Fruit fly (Drosophila melanogaster) S2 (cell line): ENCODE data around the gene CG6055.

ENCODE experiments used
- CG8478 ChIP-seq: fragments of >200 bp; optimal IDR thresholded peaks from 2 replicates; lab custom pipeline; 2018
- CTCF ChIP-seq, 2 experiments: fragments of >200 bp; optimal IDR thresholded peaks; 2 replicates each; lab custom pipeline; 2018

CG6055 gene

DNA sequence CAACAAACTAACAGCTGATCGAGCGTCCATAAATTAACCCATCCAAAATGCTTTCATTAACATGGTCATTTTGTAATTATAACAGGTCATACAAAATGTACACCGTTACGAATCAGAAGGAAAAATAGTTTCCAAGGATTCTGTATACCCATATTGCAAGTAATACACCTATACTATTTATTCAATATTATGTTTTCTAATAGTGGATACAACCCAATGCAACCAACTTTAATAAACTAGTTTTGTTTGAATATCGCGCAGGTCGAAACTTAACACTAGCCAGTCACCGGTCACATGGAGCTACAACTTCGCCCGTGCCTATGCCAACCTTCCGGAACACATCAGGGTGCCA, 38.6 kb upstream of the CG6055 start:
- TF ChIP-seq CTCF (optimal IDR thresholded peaks at IDR 0.05; lab: Kevin White, UChicago) (no peak), CG8478 (lab: Kevin White, UChicago) (no peak)

DNA sequence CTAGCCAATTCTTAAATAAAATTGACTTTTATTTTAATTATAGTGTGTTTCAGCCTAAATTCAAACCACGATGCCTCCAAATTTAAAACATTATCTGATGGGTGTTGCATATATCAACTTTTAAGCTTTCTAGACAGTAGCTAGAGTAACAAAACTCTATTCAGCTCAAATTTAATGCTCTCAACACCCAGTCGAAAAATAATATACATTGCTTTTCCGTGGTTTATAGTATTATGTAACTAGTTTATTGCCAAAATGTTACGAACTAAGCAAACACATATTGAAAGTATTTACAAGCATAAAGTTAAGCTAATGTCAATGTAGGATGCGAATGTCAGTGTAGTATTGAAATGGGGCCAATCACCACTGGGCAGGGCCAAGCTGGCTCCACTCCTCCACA, 36.0 kb upstream of the CG6055 start:
- TF ChIP-seq CTCF (optimal IDR thresholded peaks at IDR 0.05; lab: Kevin White, UChicago) (no peak), CG8478 (lab: Kevin White, UChicago) (no peak)

DNA sequence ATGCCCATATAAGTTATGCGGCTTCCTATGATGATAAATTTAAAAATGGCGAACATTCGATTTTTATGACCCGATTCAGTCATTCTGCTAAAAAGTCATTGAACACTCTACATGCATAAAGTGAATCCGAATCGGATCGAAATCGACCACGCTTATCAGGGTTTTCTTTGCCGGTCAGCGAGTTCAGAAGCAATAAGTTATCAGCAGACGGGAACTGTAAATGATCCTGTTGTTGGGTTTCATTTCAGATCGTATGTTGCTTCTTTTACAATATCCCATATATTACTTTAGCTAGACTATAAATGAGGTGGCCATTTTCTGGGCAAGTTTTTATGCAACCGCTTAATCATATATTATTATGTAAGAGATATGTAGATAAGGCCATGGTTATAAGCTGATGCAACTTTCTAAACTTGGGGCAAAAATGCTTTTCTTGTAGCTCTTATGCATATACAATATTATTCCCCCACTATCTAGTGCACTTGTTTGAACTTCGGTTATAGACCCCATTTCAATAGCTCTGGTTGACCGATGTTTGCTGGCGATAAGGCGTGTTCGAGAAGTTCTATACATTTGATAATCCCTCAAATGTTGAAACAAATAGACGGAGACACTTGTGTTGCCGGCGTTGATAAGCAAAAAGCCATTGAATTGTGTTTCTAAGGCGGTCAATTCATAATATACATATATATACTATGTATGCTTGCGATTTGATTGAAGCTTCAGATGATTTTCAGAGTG, 34.3 kb upstream of the CG6055 start:
- no peak for TF ChIP-seq CG8478 (lab: Kevin White, UChicago)
- no peak for TF ChIP-seq CTCF (optimal IDR thresholded peaks at IDR 0.05; lab: Kevin White, UChicago)

dm6 chr2L:7433337-7433956, 32.9 kb upstream of the CG6055 start, which contains the start of gene CG5958:
TSS of gene CG5958 (minus strand) at chr2L:7433516.
- TF ChIP-seq CTCF (optimal IDR thresholded peaks at IDR 0.05; lab: Kevin White, UChicago), result no peak
- no peak for TF ChIP-seq CG8478 (lab: Kevin White, UChicago)

DNA sequence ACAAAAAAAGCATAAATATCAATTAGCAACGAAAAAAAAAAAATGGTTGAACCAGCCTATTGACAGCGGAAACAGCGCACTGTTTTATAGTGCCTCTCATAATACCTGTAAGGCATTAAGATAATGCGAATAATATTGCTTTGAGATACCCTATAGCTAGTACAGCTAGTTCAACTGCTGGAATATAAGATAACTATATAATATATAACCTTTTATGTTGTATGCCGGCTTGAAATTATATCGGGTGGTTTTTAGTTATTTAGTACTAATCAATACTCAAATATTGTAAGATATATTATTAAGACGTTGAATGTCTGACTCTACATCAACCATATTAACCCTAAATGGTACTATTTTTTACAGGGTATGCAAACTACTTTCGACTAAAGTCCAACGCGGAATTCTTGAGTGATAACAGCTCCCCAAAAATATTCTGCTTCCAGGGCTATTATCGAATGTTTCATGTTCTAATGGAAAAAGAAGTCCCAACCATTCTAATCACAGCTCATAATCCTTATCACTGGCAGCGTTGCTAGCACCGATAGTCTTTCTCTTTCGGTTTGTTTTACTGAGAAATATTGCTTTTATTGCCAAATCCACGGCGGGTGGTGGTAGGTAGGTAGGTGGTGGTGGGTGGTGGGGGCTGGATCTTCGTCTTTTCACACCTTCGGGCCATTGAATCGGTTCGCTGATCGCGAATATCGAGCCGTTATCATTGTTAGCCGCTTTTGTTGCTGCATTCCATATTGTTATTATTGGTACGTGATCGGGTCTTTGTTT, 32.2 kb upstream of the CG6055 start:
- TF ChIP-seq CTCF (optimal IDR thresholded peaks at IDR 0.05; lab: Kevin White, UChicago) (no peak), CG8478 (lab: Kevin White, UChicago) (no peak)

dm6 chr2L:7434737-7435356, 31.5 kb upstream of the CG6055 start:
- TF ChIP-seq CTCF (optimal IDR thresholded peaks at IDR 0.05; lab: Kevin White, UChicago), result no peak
- no peak for TF ChIP-seq CG8478 (lab: Kevin White, UChicago)

- no peak for TF ChIP-seq CG8478 (lab: Kevin White, UChicago)
- TF ChIP-seq CTCF (optimal IDR thresholded peaks at IDR 0.05; lab: Kevin White, UChicago), result no peak
Measured at dm6 chr2L:7435475-7435874, 30.9 kb upstream of the CG6055 start.

dm6 chr2L:7436492-7437324, 29.6 kb upstream of the CG6055 start:
- no peak for TF ChIP-seq CG8478 (lab: Kevin White, UChicago)
- no peak for TF ChIP-seq CTCF (optimal IDR thresholded peaks at IDR 0.05; lab: Kevin White, UChicago)

DNA sequence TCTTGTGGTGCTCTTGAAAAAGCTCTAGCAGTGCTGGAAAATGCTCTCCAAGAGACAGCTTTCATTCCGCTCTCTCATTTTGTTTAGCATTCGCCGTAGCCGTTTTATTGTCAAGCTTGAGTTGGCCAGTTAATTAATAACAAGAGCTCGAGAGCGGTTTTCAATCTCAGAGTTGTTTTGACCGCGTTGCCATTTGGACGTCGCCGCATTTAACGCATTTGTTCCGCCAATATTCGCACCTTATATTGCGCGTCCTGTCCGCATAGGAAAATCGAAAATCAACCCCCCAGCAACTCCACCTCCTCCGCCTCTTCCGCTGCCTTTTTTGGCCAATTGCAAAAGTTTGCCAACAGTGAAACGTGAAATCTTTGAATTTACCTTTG, 29.0 kb upstream of the CG6055 start, which contains the start of gene CG5973:
Gene CG5973 (plus strand): TSS at position 168 of the 383 bp plus-strand sequence.
- TF ChIP-seq CTCF (optimal IDR thresholded peaks at IDR 0.05; lab: Kevin White, UChicago) (no peak), CG8478 (lab: Kevin White, UChicago) (no peak)

dm6 chr2L:7438505-7438904, 27.8 kb upstream of the CG6055 start:
- no peak for TF ChIP-seq CG8478 (lab: Kevin White, UChicago)
- TF ChIP-seq CTCF (optimal IDR thresholded peaks at IDR 0.05; lab: Kevin White, UChicago), result no peak

- TF ChIP-seq CG8478 (lab: Kevin White, UChicago), result no peak
- TF ChIP-seq CTCF (optimal IDR thresholded peaks at IDR 0.05; lab: Kevin White, UChicago), result no peak
Measured at dm6 chr2L:7440458-7441018, 25.8 kb upstream of the CG6055 start.

dm6 chr2L:7442106-7442505, 24.2 kb upstream of the CG6055 start:
- TF ChIP-seq CTCF (optimal IDR thresholded peaks at IDR 0.05; lab: Kevin White, UChicago) (no peak), CG8478 (lab: Kevin White, UChicago) (no peak)

DNA sequence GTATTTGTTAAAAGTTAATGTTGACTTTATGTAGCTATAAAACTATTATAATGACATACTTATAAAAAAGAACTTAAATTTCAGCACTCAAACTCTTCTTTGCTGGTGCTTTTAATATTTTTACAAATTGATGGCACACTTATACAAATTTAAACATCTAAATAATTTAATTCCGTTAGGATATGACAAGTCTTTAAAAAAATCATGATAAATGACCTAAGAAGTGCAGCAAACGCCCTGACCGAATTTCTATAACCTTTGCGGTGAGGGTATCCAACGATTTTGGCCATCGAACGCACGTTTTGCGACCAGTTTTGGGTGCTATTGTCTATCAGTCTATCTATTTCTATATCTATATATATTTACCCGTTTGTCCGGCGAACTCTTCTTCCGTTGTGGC, 23.4 kb upstream of the CG6055 start:
- no peak for TF ChIP-seq CG8478 (lab: Kevin White, UChicago)
- TF ChIP-seq CTCF (optimal IDR thresholded peaks at IDR 0.05; lab: Kevin White, UChicago), result no peak
